Worm (Caenorhabditis elegans) whole organism, young adult: ENCODE results near the gene Y45G5AM.3.

Experiments used
- C17E4.6 ChIP-seq: fragments of 200-800 bp; sonication (Bioruptor generic); IDR thresholded peaks from 2 replicates; pipeline ENCODE4 v1.3.6; 2022; ENCODE audit warnings: missing genetic modification reagents, missing genetic modification characterization, missing compliant biosample characterization
- F37B4.10 ChIP-seq: fragments of 200-800 bp; sonication (Bioruptor generic); IDR thresholded peaks from 2 replicates; pipeline ENCODE4 v1.3.6; 2022; ENCODE audit warnings: missing genetic modification characterization, missing compliant biosample characterization
- K11D2.4 ChIP-seq: fragments of 200-800 bp; sonication (Bioruptor generic); IDR thresholded peaks from 2 replicates; pipeline ENCODE4 v1.3.6; 2022; ENCODE audit warnings: missing genetic modification reagents, missing genetic modification characterization, missing compliant biosample characterization
- T26A5.8 ChIP-seq: sonication (generic microtip); optimal IDR thresholded peaks from 2 replicates; lab custom pipeline; 2016; ENCODE audit warnings: missing genetic modification characterization, missing compliant biosample characterization
- Y56A3A.18 ChIP-seq: fragments of 200-800 bp; sonication (Bioruptor generic); IDR thresholded peaks from 2 replicates; pipeline ENCODE4 v1.3.6; 2022; ENCODE audit warnings: missing genetic modification reagents, missing genetic modification characterization, missing compliant biosample characterization
- Y95B8A.8 ChIP-seq: fragments of 200-800 bp; sonication (Bioruptor generic); IDR thresholded peaks from 2 replicates; pipeline ENCODE4 v1.3.6; 2022; ENCODE audit warnings: missing genetic modification reagents, missing genetic modification characterization, missing compliant biosample characterization
- ZK185.1 ChIP-seq: sonication (generic microtip); optimal IDR thresholded peaks from 2 replicates; lab custom pipeline; 2016; ENCODE audit warnings: mild to moderate bottlenecking, missing genetic modification characterization, missing compliant biosample characterization; ENCODE audit not compliant: poor library complexity, severe bottlenecking
- ama-1 ChIP-seq, 3 experiments: fragments of 150-350 bp in 1 of 3; sonication (generic microtip) in 2 of 3; optimal IDR thresholded peaks; 2 replicates each; lab custom pipeline; 2014 to 2018; ENCODE audit warnings: missing biosample characterization in 2 of 3, missing genetic modification characterization in 2 of 3, missing genetic modification reagents in 2 of 3
- athp-1 ChIP-seq: sonication (generic microtip); optimal IDR thresholded peaks from 2 replicates; lab custom pipeline; 2017; ENCODE audit warnings: mild to moderate bottlenecking, missing genetic modification characterization, missing compliant biosample characterization
- attf-5 ChIP-seq: fragments of 200-800 bp; sonication (Bioruptor generic); optimal IDR thresholded peaks from 2 replicates; lab custom pipeline; 2018; ENCODE audit warnings: mild to moderate bottlenecking, missing genetic modification characterization, missing compliant biosample characterization
- attf-6 ChIP-seq: fragments of 200-800 bp; sonication (Bioruptor generic); IDR thresholded peaks from 2 replicates; pipeline ENCODE4 v1.3.6; 2022; ENCODE audit warnings: missing genetic modification reagents, missing genetic modification characterization, missing compliant biosample characterization
- ccch-3 ChIP-seq: fragments of 200-800 bp; sonication (Bioruptor generic); optimal IDR thresholded peaks from 2 replicates; lab custom pipeline; 2018; ENCODE audit warnings: mild to moderate bottlenecking, missing genetic modification characterization, missing compliant biosample characterization
- ceh-27 ChIP-seq: fragments of 200-800 bp; sonication (Bioruptor generic); optimal IDR thresholded peaks from 2 replicates; lab custom pipeline; 2018; ENCODE audit warnings: mild to moderate bottlenecking, missing genetic modification characterization, moderate library complexity, missing compliant biosample characterization
- dox-1 ChIP-seq: fragments of 200-800 bp; sonication (Bioruptor generic); IDR thresholded peaks from 2 replicates; pipeline ENCODE4 v1.3.6; 2022; ENCODE audit warnings: missing genetic modification reagents, missing genetic modification characterization, missing compliant biosample characterization
- egl-18 ChIP-seq: fragments of 200-800 bp; sonication (Bioruptor generic); IDR thresholded peaks from 2 replicates; pipeline ENCODE4 v1.3.6; 2022; ENCODE audit warnings: missing genetic modification reagents, missing genetic modification characterization, missing compliant biosample characterization
- egl-44 ChIP-seq: fragments of 200-800 bp; sonication (Bioruptor generic); IDR thresholded peaks from 2 replicates; pipeline ENCODE4 v1.3.6; 2022; ENCODE audit warnings: missing genetic modification reagents, missing genetic modification characterization, missing compliant biosample characterization
- fkh-3 ChIP-seq: sonication (generic microtip); optimal IDR thresholded peaks from 2 replicates; lab custom pipeline; 2016; ENCODE audit warnings: mild to moderate bottlenecking, missing genetic modification characterization, missing compliant biosample characterization
- him-1 ChIP-seq: sonication (generic microtip); optimal IDR thresholded peaks from 2 replicates; lab custom pipeline; 2016; ENCODE audit warnings: missing genotype, missing genetic modification reagents, missing genetic modification characterization, missing compliant biosample characterization
- hlh-12 ChIP-seq: sonication (generic microtip); optimal IDR thresholded peaks from 2 replicates; lab custom pipeline; 2016; ENCODE audit warnings: missing genetic modification characterization, missing compliant biosample characterization
- hmg-1.2 ChIP-seq: fragments of 200-800 bp; sonication (Bioruptor generic); IDR thresholded peaks from 2 replicates; pipeline ENCODE4 v1.3.6; 2022; ENCODE audit warnings: missing genetic modification reagents, missing genetic modification characterization, missing compliant biosample characterization
- hmg-20 ChIP-seq: fragments of 200-800 bp; sonication (Bioruptor generic); IDR thresholded peaks from 2 replicates; pipeline ENCODE4 v1.3.6; 2022; ENCODE audit warnings: missing genetic modification reagents, missing genetic modification characterization, missing compliant biosample characterization
- hrde-1 ChIP-seq: sonication (generic microtip); optimal IDR thresholded peaks from 2 replicates; lab custom pipeline; 2016; ENCODE audit warnings: missing genetic modification characterization, mild to moderate bottlenecking, missing compliant biosample characterization, moderate library complexity, missing genotype, missing genetic modification reagents, borderline replicate concordance
- lsy-27 ChIP-seq: sonication (generic microtip); optimal IDR thresholded peaks from 2 replicates; lab custom pipeline; 2017; ENCODE audit warnings: missing genetic modification characterization, mild to moderate bottlenecking, missing compliant biosample characterization, antibody characterized with exemption, missing genotype, borderline replicate concordance; ENCODE audit not compliant: insufficient read depth
- madf-10 ChIP-seq: sonication (generic microtip); optimal IDR thresholded peaks from 2 replicates; lab custom pipeline; 2016; ENCODE audit warnings: mild to moderate bottlenecking, missing genetic modification characterization, missing compliant biosample characterization
- nhr-80 ChIP-seq: sonication (generic microtip); optimal IDR thresholded peaks from 2 replicates; lab custom pipeline; 2016; ENCODE audit warnings: missing genetic modification characterization, missing compliant biosample characterization
- pha-4 ChIP-seq: fragments of 150-350 bp; sonication (generic microtip); optimal IDR thresholded peaks from 2 replicates; lab custom pipeline; 2014; ENCODE audit warnings: missing biosample characterization, missing genetic modification reagents, missing genetic modification characterization
- rec-8 ChIP-seq, 2 experiments: sonication (generic microtip); optimal IDR thresholded peaks; 2 replicates each; lab custom pipeline; 2016; ENCODE audit warnings: mild to moderate bottlenecking in 2 of 2, missing genetic modification characterization in 2 of 2, missing genetic modification reagents in 2 of 2, missing genotype in 2 of 2, missing biosample characterization in 1 of 2, missing compliant biosample characterization in 1 of 2, moderate library complexity in 1 of 2
- repo-1 ChIP-seq: sonication (generic microtip); optimal IDR thresholded peaks from 2 replicates; lab custom pipeline; 2017; ENCODE audit warnings: mild to moderate bottlenecking, missing genetic modification characterization, missing compliant biosample characterization
- sea-2 ChIP-seq: fragments of 200-800 bp; sonication (Bioruptor generic); IDR thresholded peaks from 2 replicates; pipeline ENCODE4 v1.3.6; 2022; ENCODE audit warnings: missing genetic modification characterization, missing compliant biosample characterization
- snpc-1.1 ChIP-seq: sonication (generic microtip); optimal IDR thresholded peaks from 2 replicates; lab custom pipeline; 2017; ENCODE audit warnings: missing genetic modification characterization, mild to moderate bottlenecking, missing compliant biosample characterization, antibody characterized with exemption, moderate library complexity, missing genotype, missing genetic modification reagents; ENCODE audit not compliant: insufficient read depth
- snpc-3.4 ChIP-seq: sonication (generic microtip); optimal IDR thresholded peaks from 2 replicates; lab custom pipeline; 2017; ENCODE audit warnings: missing genetic modification characterization, mild to moderate bottlenecking, missing compliant biosample characterization, antibody characterized with exemption, moderate library complexity, missing genotype, missing genetic modification reagents
- somi-1 ChIP-seq: fragments of 200-800 bp; sonication (Bioruptor generic); optimal IDR thresholded peaks from 2 replicates; lab custom pipeline; 2018; ENCODE audit warnings: mild to moderate bottlenecking, missing genetic modification characterization, missing compliant biosample characterization
- zim-3 ChIP-seq: sonication (generic microtip); optimal IDR thresholded peaks from 2 replicates; lab custom pipeline; 2017; ENCODE audit warnings: mild to moderate bottlenecking, missing genetic modification characterization, moderate library complexity, missing compliant biosample characterization

The Y45G5AM.3 gene

ce11 chrV:4164504-4164959 is at the start of gene Y45G5AM.3:
Gene Y45G5AM.3 (plus strand): TSS chrV:4164554.
- TF ChIP-seq attf-5 (GFP tag; lab: Kevin White, UChicago) (peak; percentile 5), ama-1 (optimal IDR thresholded peaks at IDR 0.05; lab: Kevin White, UChicago) (no peak), ama-1 (GFP tag; optimal IDR thresholded peaks at IDR 0.05; lab: Kevin White, UChicago) (no peak), T26A5.8 (tag; lab: Kevin White, UChicago) (no peak), hmg-1.2 (GFP tag; lab: Robert Waterston, UW) (peak; percentile 30; the same call in 1 of the 2 replicates), athp-1 (tag; lab: Kevin White, UChicago) (no peak), Y95B8A.8 (GFP tag; lab: Robert Waterston, UW) (no peak), pha-4 (no peak)

- TF ChIP-seq nhr-80 (no peak), egl-44 (GFP tag; lab: Robert Waterston, UW) (no peak), egl-18 (no peak), Y95B8A.8 (GFP tag; lab: Robert Waterston, UW) (no peak), hrde-1 (no peak), K11D2.4 (GFP tag; lab: Robert Waterston, UW) (no peak), ZK185.1 (no peak), madf-10 (tag; lab: Kevin White, UChicago) (no peak), attf-6 (GFP tag; lab: Robert Waterston, UW) (no peak), zim-3 (tag; lab: Kevin White, UChicago) (no peak), athp-1 (tag; lab: Kevin White, UChicago) (no peak), sea-2 (GFP tag; lab: Robert Waterston, UW) (no peak), hmg-20 (GFP tag; lab: Robert Waterston, UW) (no peak), hlh-12 (tag; lab: Kevin White, UChicago) (no peak), lsy-27 (tag; lab: Kevin White, UChicago) (no peak), F37B4.10 (GFP tag; lab: Robert Waterston, UW) (no peak), somi-1 (GFP tag; lab: Kevin White, UChicago) (no peak), attf-5 (GFP tag; lab: Kevin White, UChicago) (no peak), him-1 (tag; lab: Kevin White, UChicago) (no peak)
These were observed 49.7 kb upstream of the Y45G5AM.3 start, which contains the start of gene srw-133 for ce11 chrV:4114627-4115026. Gene srw-133 (minus strand): TSS chrV:4114727.

ce11 chrV:4116071-4116470 is 48.3 kb upstream of the Y45G5AM.3 start, which contains the start of gene T05B4.8:
Gene T05B4.8 (minus strand): TSS chrV:4116171.
- no peak for TF ChIP-seq C17E4.6 (GFP tag; lab: Robert Waterston, UW)
- TF ChIP-seq Y56A3A.18 (GFP tag; lab: Robert Waterston, UW) = no peak
- no peak for TF ChIP-seq snpc-3.4 (tag; lab: Kevin White, UChicago)
- no peak for TF ChIP-seq repo-1 (tag; lab: Kevin White, UChicago)
- TF ChIP-seq, all 124 proteins: peak for 0

- no peak for TF ChIP-seq dox-1 (GFP tag; lab: Robert Waterston, UW)
- TF ChIP-seq rec-8 (tag; optimal IDR thresholded peaks at IDR 0.05; lab: Kevin White, UChicago) = no peak
- no peak for TF ChIP-seq snpc-1.1 (tag; lab: Kevin White, UChicago)
- TF ChIP-seq ccch-3 (GFP tag; lab: Kevin White, UChicago) = no peak
- TF ChIP-seq fkh-3 = no peak
- no peak for TF ChIP-seq ZK185.1
- TF ChIP-seq ceh-27 (GFP tag; lab: Kevin White, UChicago) = no peak
- no peak for TF ChIP-seq hrde-1
- no peak for TF ChIP-seq repo-1 (tag; lab: Kevin White, UChicago)
- TF ChIP-seq, all 124 proteins: peak for 0
These were observed 46.0 kb upstream of the Y45G5AM.3 start, which contains the start of gene T05B4.9 for ce11 chrV:4118332-4118731. Gene T05B4.9 (minus strand): TSS chrV:4118432.
